Fruit fly (Drosophila melanogaster) whole organism, embryonic: ENCODE measurements around the gene CG7332.

Source experiments
- ATbp ChIP-seq: fragments of 200-800 bp; sonication (Bioruptor generic); optimal IDR thresholded peaks from 2 replicates; lab custom pipeline; 2017; ENCODE audit warnings: missing biosample characterization, mild to moderate bottlenecking, missing genetic modification characterization, missing genetic modification reagents
- CG10147 ChIP-seq: fragments of 200-800 bp; sonication (Bioruptor generic); optimal IDR thresholded peaks from 2 replicates; lab custom pipeline; 2019; ENCODE audit warnings: missing biosample characterization, mild to moderate bottlenecking, missing genetic modification characterization, moderate library complexity
- CG10267 ChIP-seq: fragments of 200-800 bp; sonication (Bioruptor generic); optimal IDR thresholded peaks from 2 replicates; lab custom pipeline; 2018; ENCODE audit warnings: missing biosample characterization, mild to moderate bottlenecking, missing genetic modification characterization, moderate library complexity
- CG10431 ChIP-seq: fragments of 200-800 bp; sonication (Bioruptor generic); optimal IDR thresholded peaks from 3 replicates; lab custom pipeline; 2018; ENCODE audit warnings: missing biosample characterization, mild to moderate bottlenecking, missing genetic modification characterization
- CG10565 ChIP-seq: fragments of 200-800 bp; sonication (Bioruptor generic); optimal IDR thresholded peaks from 3 replicates; lab custom pipeline; 2016; ENCODE audit warnings: missing biosample characterization, mild to moderate bottlenecking, missing genetic modification characterization
- CG10979 ChIP-seq: fragments of 200-800 bp; sonication (Bioruptor generic); optimal IDR thresholded peaks from 2 replicates; lab custom pipeline; 2018; ENCODE audit warnings: missing biosample characterization, mild to moderate bottlenecking, missing genetic modification characterization, moderate library complexity
- CG11504 ChIP-seq: fragments of 200-800 bp; sonication (Bioruptor generic); optimal IDR thresholded peaks from 3 replicates; lab custom pipeline; 2019; ENCODE audit warnings: missing biosample characterization, mild to moderate bottlenecking, missing genetic modification characterization, moderate library complexity
- CG12942 ChIP-seq: fragments of 200-800 bp; sonication (Bioruptor generic); optimal IDR thresholded peaks from 3 replicates; lab custom pipeline; 2016; ENCODE audit warnings: missing biosample characterization, missing genetic modification characterization
- CG14965 ChIP-seq: fragments of 200-800 bp; sonication (Bioruptor generic); optimal IDR thresholded peaks from 2 replicates; lab custom pipeline; 2016; ENCODE audit warnings: missing biosample characterization, missing genetic modification characterization, borderline replicate concordance
- CG15479 ChIP-seq: fragments of 200-800 bp; sonication (Bioruptor generic); optimal IDR thresholded peaks from 3 replicates; lab custom pipeline; 2019; ENCODE audit warnings: missing biosample characterization, mild to moderate bottlenecking, missing genetic modification characterization, moderate library complexity
- CG15601 ChIP-seq: fragments of 200-800 bp; sonication (Bioruptor generic); optimal IDR thresholded peaks from 3 replicates; lab custom pipeline; 2019; ENCODE audit warnings: missing biosample characterization, mild to moderate bottlenecking, missing genetic modification characterization, moderate library complexity
- CG15696 ChIP-seq: fragments of 200-800 bp; sonication (Bioruptor generic); optimal IDR thresholded peaks from 2 replicates; lab custom pipeline; 2019; ENCODE audit warnings: missing biosample characterization, mild to moderate bottlenecking, missing genetic modification characterization, moderate library complexity
- CG18262 ChIP-seq: fragments of 200-800 bp; optimal IDR thresholded peaks from 3 replicates; lab custom pipeline; 2019; ENCODE audit warnings: missing biosample characterization, mild to moderate bottlenecking, missing genetic modification characterization, moderate library complexity
- CG18599 ChIP-seq: fragments of 200-800 bp; sonication (Bioruptor generic); optimal IDR thresholded peaks from 3 replicates; lab custom pipeline; 2017; ENCODE audit warnings: missing biosample characterization, missing genetic modification characterization, mild to moderate bottlenecking, moderate library complexity, missing genetic modification reagents
- CG2199 ChIP-seq: fragments of 200-800 bp; sonication (Bioruptor generic); IDR thresholded peaks from 3 replicates; pipeline ENCODE4 v1.3.6; 2022; ENCODE audit warnings: missing biosample characterization, missing genetic modification characterization
- CG2712 ChIP-seq: fragments of 200-800 bp; optimal IDR thresholded peaks from 3 replicates; lab custom pipeline; 2019; ENCODE audit warnings: missing biosample characterization, mild to moderate bottlenecking, missing genetic modification characterization, moderate library complexity
- CG31224 ChIP-seq: fragments of 200-800 bp; sonication (Bioruptor generic); IDR thresholded peaks from 2 replicates; pipeline ENCODE4 v1.3.6; 2022; ENCODE audit warnings: missing biosample characterization, missing genetic modification characterization
- CG31441 ChIP-seq: fragments of 200-800 bp; sonication (Bioruptor generic); IDR thresholded peaks from 2 replicates; pipeline ENCODE4 v1.3.6; 2022; ENCODE audit warnings: missing biosample characterization, missing genetic modification characterization
- CG32767 ChIP-seq: fragments of 200-800 bp; sonication (Bioruptor generic); IDR thresholded peaks from 2 replicates; pipeline ENCODE4 v1.3.6; 2022; ENCODE audit warnings: missing biosample characterization, missing genetic modification characterization
- CG32772 ChIP-seq: fragments of 200-800 bp; sonication (Bioruptor generic); IDR thresholded peaks from 2 replicates; pipeline ENCODE4 v1.3.6; 2022; ENCODE audit warnings: missing biosample characterization, missing genetic modification characterization
- CG6254 ChIP-seq: fragments of 200-800 bp; sonication (Bioruptor generic); optimal IDR thresholded peaks from 3 replicates; lab custom pipeline; 2017; ENCODE audit warnings: mild to moderate bottlenecking, missing biosample characterization, missing genetic modification reagents, missing genetic modification characterization
- CG6689 ChIP-seq: fragments of 200-800 bp; sonication (Bioruptor generic); IDR thresholded peaks from 2 replicates; pipeline ENCODE4 v1.3.6; 2022; ENCODE audit warnings: missing biosample characterization, missing genetic modification characterization
- CG7839 ChIP-seq: fragments of 200-800 bp; sonication (Bioruptor generic); optimal IDR thresholded peaks from 3 replicates; lab custom pipeline; 2018; ENCODE audit warnings: missing biosample characterization, mild to moderate bottlenecking, missing genetic modification characterization, moderate library complexity
- CG8924 ChIP-seq: fragments of 200-800 bp; optimal IDR thresholded peaks from 3 replicates; lab custom pipeline; 2019; ENCODE audit warnings: missing biosample characterization, mild to moderate bottlenecking, missing genetic modification characterization, moderate library complexity
- CG9727 ChIP-seq: fragments of 200-800 bp; sonication (Bioruptor generic); optimal IDR thresholded peaks from 3 replicates; lab custom pipeline; 2017; ENCODE audit warnings: missing biosample characterization, mild to moderate bottlenecking, missing genetic modification characterization
- Drgx ChIP-seq: fragments of 200-800 bp; sonication (Bioruptor generic); IDR thresholded peaks from 2 replicates; pipeline ENCODE4 v1.3.6; 2022; ENCODE audit warnings: missing biosample characterization, missing genetic modification characterization
- Ets65A ChIP-seq: fragments of 200-800 bp; sonication (Bioruptor generic); peaks from one replicate; lab custom pipeline; 2016; ENCODE audit warnings: missing biosample characterization, missing genetic modification characterization
- Gug ChIP-seq: fragments of 200-800 bp; sonication (Bioruptor generic); IDR thresholded peaks from 4 replicates; pipeline ENCODE4 v1.3.6; 2022; ENCODE audit warnings: missing biosample characterization, missing genetic modification characterization
- NC2α ChIP-seq: fragments of 200-800 bp; sonication (Bioruptor generic); optimal IDR thresholded peaks from 2 replicates; lab custom pipeline; 2016; ENCODE audit warnings: missing biosample characterization, missing genetic modification characterization
- Nf-YB ChIP-seq: fragments of 200-800 bp; sonication (Bioruptor generic); optimal IDR thresholded peaks from 3 replicates; lab custom pipeline; 2019; ENCODE audit warnings: missing biosample characterization, mild to moderate bottlenecking, missing genetic modification characterization, moderate library complexity
- Oli ChIP-seq: fragments of 200-800 bp; sonication (Bioruptor generic); optimal IDR thresholded peaks from 2 replicates; lab custom pipeline; 2018; ENCODE audit warnings: missing biosample characterization, mild to moderate bottlenecking, missing genetic modification characterization, moderate library complexity
- Ptx1 ChIP-seq: fragments of 200-800 bp; sonication (Bioruptor generic); IDR thresholded peaks from 2 replicates; pipeline ENCODE4 v1.3.6; 2022; ENCODE audit warnings: missing biosample characterization, missing genetic modification characterization
- Ssrp ChIP-seq: fragments of 200-800 bp; sonication (Bioruptor generic); optimal IDR thresholded peaks from 2 replicates; lab custom pipeline; 2018; ENCODE audit warnings: missing biosample characterization, mild to moderate bottlenecking, missing genetic modification characterization, moderate library complexity
- TFAM ChIP-seq: fragments of 200-800 bp; sonication (Bioruptor generic); optimal IDR thresholded peaks from 2 replicates; lab custom pipeline; 2017; ENCODE audit warnings: missing biosample characterization, missing genetic modification characterization, inconsistent platforms
- ara ChIP-seq: fragments of 200-800 bp; sonication (Bioruptor generic); IDR thresholded peaks from 2 replicates; pipeline ENCODE4 v1.3.6; 2022; ENCODE audit warnings: missing biosample characterization, missing genetic modification characterization
- bsh ChIP-seq, 2 experiments: fragments of 200-800 bp; sonication (Bioruptor generic); optimal IDR thresholded peaks; 2 replicates each; lab custom pipeline; 2017 to 2018; ENCODE audit warnings: mild to moderate bottlenecking in 2 of 2, missing biosample characterization in 2 of 2, missing genetic modification characterization in 2 of 2, moderate library complexity in 1 of 2
- crol ChIP-seq: fragments of 200-800 bp; sonication (Bioruptor generic); IDR thresholded peaks from 2 replicates; pipeline ENCODE4 v1.3.6; 2022; ENCODE audit warnings: missing biosample characterization, missing genetic modification characterization
- dmrt11E ChIP-seq: fragments of 200-800 bp; sonication (Bioruptor generic); optimal IDR thresholded peaks from 3 replicates; lab custom pipeline; 2018; ENCODE audit warnings: missing biosample characterization, mild to moderate bottlenecking, missing genetic modification characterization, moderate library complexity
- esg ChIP-seq: fragments of 200-800 bp; sonication (Bioruptor generic); conservative IDR thresholded peaks from 2 replicates; pipeline ENCODE4 v1.3.6; 2022; ENCODE audit warnings: missing biosample characterization, missing genetic modification characterization
- fu2 ChIP-seq: fragments of 200-800 bp; sonication (Bioruptor generic); optimal IDR thresholded peaks from 2 replicates; lab custom pipeline; 2016; ENCODE audit warnings: missing biosample characterization, missing genetic modification characterization
- gem ChIP-seq: fragments of 200-800 bp; sonication (Bioruptor generic); optimal IDR thresholded peaks from 2 replicates; lab custom pipeline; 2019; ENCODE audit warnings: missing biosample characterization, mild to moderate bottlenecking, missing genetic modification characterization, moderate library complexity
- gt ChIP-seq: fragments of 200-800 bp; sonication (Bioruptor generic); IDR thresholded peaks from 2 replicates; pipeline ENCODE4 v1.3.6; 2022; ENCODE audit warnings: missing biosample characterization, missing genetic modification characterization
- kni ChIP-seq: fragments of 200-800 bp; sonication (Bioruptor generic); optimal IDR thresholded peaks from 3 replicates; lab custom pipeline; 2017; ENCODE audit warnings: mild to moderate bottlenecking, missing biosample characterization, missing genetic modification reagents, missing genetic modification characterization
- lilli ChIP-seq: fragments of 200-800 bp; sonication (Bioruptor generic); optimal IDR thresholded peaks from 3 replicates; lab custom pipeline; 2016; ENCODE audit warnings: missing biosample characterization, missing genetic modification characterization
- lola ChIP-seq, 3 experiments: fragments of >200 bp in 2 of 3; fragments of 200-800 bp in 1 of 3; sonication (Bioruptor generic) in 1 of 3; optimal IDR thresholded peaks; 2 replicates each; lab custom pipeline; 2017 to 2019; ENCODE audit warnings: missing biosample characterization in 3 of 3, missing genetic modification characterization in 3 of 3, mild to moderate bottlenecking in 1 of 3, moderate library complexity in 1 of 3
- nom ChIP-seq: fragments of 200-800 bp; sonication (Bioruptor generic); optimal IDR thresholded peaks from 2 replicates; lab custom pipeline; 2017; ENCODE audit warnings: missing biosample characterization, missing genetic modification characterization, mild to moderate bottlenecking, moderate library complexity, missing genetic modification reagents
- prd ChIP-seq, 3 experiments: fragments of >200 bp in 2 of 3; fragments of 200-800 bp in 1 of 3; sonication (Bioruptor generic) in 1 of 3; optimal IDR thresholded peaks in 2 of 3; IDR thresholded peaks in 1 of 3; 2 replicates in 2 of 3; 3 replicates in 1 of 3; pipeline versions ENCODE4 v1.3.6 to Lab custom; 2017 to 2022; ENCODE audit warnings: missing biosample characterization in 1 of 3, missing genetic modification characterization in 1 of 3
- ranshi ChIP-seq: fragments of 200-800 bp; sonication (Bioruptor generic); IDR thresholded peaks from 2 replicates; pipeline ENCODE4 v1.3.6; 2022; ENCODE audit warnings: missing biosample characterization, missing genetic modification characterization
- vvl ChIP-seq: fragments of 200-800 bp; sonication (Bioruptor generic); IDR thresholded peaks from 2 replicates; pipeline ENCODE4 v1.3.6; 2022; ENCODE audit warnings: missing biosample characterization, missing genetic modification characterization

The CG7332 gene

dm6 chrX:18928608-18929059, 44.3 kb downstream of the CG7332 start (continued):
- TF ChIP-seq CG10147 (GFP tag; lab: Kevin White, UChicago) (no peak), nom (GFP tag; lab: Kevin White, UChicago) (peak; percentile 44), CG18599 (GFP tag; lab: Kevin White, UChicago) (no peak), CG2199 (GFP tag; lab: Robert Waterston, UW) (no peak), CG15479 (GFP tag; lab: Kevin White, UChicago) (peak; percentile 14), Nf-YB (no peak), fu2 (GFP tag; lab: Kevin White, UChicago) (no peak), CG7839 (peak; percentile 34), CG8924 (tag; lab: Kevin White, UChicago) (peak; percentile 23), Ptx1 (GFP tag; lab: Robert Waterston, UW) (no peak), CG10979 (peak; percentile 39), Drgx (GFP tag; lab: Robert Waterston, UW) (peak; percentile 77), vvl (no peak), gt (GFP tag; lab: Robert Waterston, UW) (no peak), kni (no peak), Oli (peak; percentile 30), CG31441 (GFP tag; lab: Robert Waterston, UW) (peak; percentile 43; the same call in 1 of the 2 replicates), ranshi (no peak), lilli (GFP tag; lab: Kevin White, UChicago) (no peak), CG15601 (tag; lab: Kevin White, UChicago) (peak; percentile 14), ATbp (no peak), CG10565 (GFP tag; lab: Kevin White, UChicago) (no peak), CG2712 (tag; lab: Kevin White, UChicago) (peak; percentile 47), CG11504 (peak; percentile 52), esg (no peak), Ssrp (tag; lab: Kevin White, UChicago) (peak; percentile 7), lola (GFP tag; optimal IDR thresholded peaks at IDR 0.05; lab: Kevin White, UChicago) (peak in 1 of 3 experiments; percentile 49), CG6254 (GFP tag; lab: Kevin White, UChicago) (no peak), CG10267 (tag; lab: Kevin White, UChicago) (peak; percentile 7), CG14965 (no peak), CG32767 (no peak), CG32772 (GFP tag; lab: Robert Waterston, UW) (no peak), Ets65A (GFP tag; lab: Kevin White, UChicago) (peak; percentile 25), Gug (GFP tag; lab: Robert Waterston, UW) (no peak), NC2α (GFP tag; lab: Kevin White, UChicago) (no peak), CG18262 (tag; lab: Kevin White, UChicago) (peak; percentile 54), ara (GFP tag; lab: Robert Waterston, UW) (no peak), CG10431 (no peak), gem (tag; lab: Kevin White, UChicago) (peak; percentile 43), TFAM (GFP tag; lab: Kevin White, UChicago) (no peak), CG6689 (0 out of 2 replicates have a peak, but pooled peaks have one; percentile 26), crol (GFP tag; lab: Robert Waterston, UW) (peak; percentile 43; the same call in 1 of the 2 replicates), dmrt11E (tag; lab: Kevin White, UChicago) (peak; percentile 32), CG15696 (tag; lab: Kevin White, UChicago) (peak; percentile 60), CG9727 (GFP tag; lab: Kevin White, UChicago) (peak; percentile 42), bsh (GFP tag; optimal IDR thresholded peaks at IDR 0.05; lab: Kevin White, UChicago) (peak in 1 of 2 experiments; percentile 57), CG12942 (GFP tag; lab: Kevin White, UChicago) (no peak), prd (optimal IDR thresholded peaks at IDR 0.05; lab: Kevin White, UChicago) (no peak), prd (GFP tag; IDR thresholded peaks at IDR 0.05; lab: Robert Waterston, UW) (peak; percentile 39; the same call in 2 of the 3 replicates), CG31224 (no peak)
